Worm (Caenorhabditis elegans): Measurements from ENCODE around the gene unc-129.

ce11 chrIV:8986761-8987316 is 18.4 kb downstream of the unc-129 start, which contains the start of gene bre-1:
- TF ChIP-seq tbx-8 (GFP tag; optimal IDR thresholded peaks at IDR 0.05) (no peak), snpc-4 (tag; optimal IDR thresholded peaks at IDR 0.05) (no peak), unc-39 (tag; optimal IDR thresholded peaks at IDR 0.05) (no peak), elt-1 (tag; optimal IDR thresholded peaks at IDR 0.05; ENCODE audit: borderline replicate concordance, insufficient read depth) (no peak), ztf-11 (tag; optimal IDR thresholded peaks at IDR 0.05) (no peak), mep-1 (tag; optimal IDR thresholded peaks at IDR 0.05) (no peak), lin-32 (GFP tag; optimal IDR thresholded peaks at IDR 0.05) (no peak), nhr-76 (tag; optimal IDR thresholded peaks at IDR 0.05) (no peak), flh-1 (GFP tag; optimal IDR thresholded peaks at IDR 0.05) (no peak), ceh-43 (GFP tag; optimal IDR thresholded peaks at IDR 0.05) (no peak), lsy-2 (tag; optimal IDR thresholded peaks at IDR 0.05) (no peak), nhr-2 (tag; optimal IDR thresholded peaks at IDR 0.05) (no peak), nhr-12 (tag; optimal IDR thresholded peaks at IDR 0.05) (no peak), bed-3 (GFP tag; optimal IDR thresholded peaks at IDR 0.05) (no peak)

Data from whole organism, mixed stage, embryonic.